Fruit fly (Drosophila melanogaster) whole organism, embryonic: ENCODE data around the gene Usf.

Experiments used
- Atf-2 ChIP-seq: fragments of 200-800 bp; sonication (Bioruptor generic); optimal IDR thresholded peaks from 2 replicates; lab custom pipeline; 2016; ENCODE audit warnings: missing biosample characterization, missing genetic modification characterization
- Atf6 ChIP-seq: fragments of 200-800 bp; sonication (Bioruptor generic); IDR thresholded peaks from 2 replicates; pipeline ENCODE4 v1.3.6; 2022; ENCODE audit warnings: missing biosample characterization, missing genetic modification characterization
- CG11456 ChIP-seq: fragments of 200-800 bp; sonication (Bioruptor generic); IDR thresholded peaks from 3 replicates; pipeline ENCODE4 v1.3.6; 2022; ENCODE audit warnings: missing biosample characterization, missing genetic modification characterization
- CG11504 ChIP-seq: fragments of 200-800 bp; sonication (Bioruptor generic); optimal IDR thresholded peaks from 3 replicates; lab custom pipeline; 2019; ENCODE audit warnings: missing biosample characterization, mild to moderate bottlenecking, missing genetic modification characterization, moderate library complexity
- CG12219 ChIP-seq: fragments of 200-800 bp; sonication (Bioruptor generic); optimal IDR thresholded peaks from 3 replicates; lab custom pipeline; 2018; ENCODE audit warnings: missing biosample characterization, mild to moderate bottlenecking, missing genetic modification characterization
- CG14050 ChIP-seq: fragments of 200-800 bp; sonication (Bioruptor generic); IDR thresholded peaks from 3 replicates; pipeline ENCODE4 v1.3.6; 2022; ENCODE audit warnings: missing biosample characterization, missing genetic modification characterization
- CG1603 ChIP-seq: fragments of 200-800 bp; sonication (Bioruptor generic); optimal IDR thresholded peaks from 2 replicates; lab custom pipeline; 2019; ENCODE audit warnings: missing biosample characterization, mild to moderate bottlenecking, missing genetic modification characterization, moderate library complexity
- CG30020 ChIP-seq: fragments of 200-800 bp; optimal IDR thresholded peaks from 2 replicates; lab custom pipeline; 2019; ENCODE audit warnings: missing biosample characterization, mild to moderate bottlenecking, missing genetic modification characterization, moderate library complexity
- CG33557 ChIP-seq: fragments of 200-800 bp; sonication (Bioruptor generic); optimal IDR thresholded peaks from 2 replicates; lab custom pipeline; 2019; ENCODE audit warnings: missing biosample characterization, mild to moderate bottlenecking, missing genetic modification characterization, moderate library complexity
- CG34422 ChIP-seq: fragments of 200-800 bp; sonication (Bioruptor generic); IDR thresholded peaks from 3 replicates; pipeline ENCODE4 v1.3.6; 2022; ENCODE audit warnings: missing biosample characterization, missing genetic modification characterization
- CG3847 ChIP-seq: fragments of 200-800 bp; sonication (Bioruptor generic); IDR thresholded peaks from 2 replicates; pipeline ENCODE4 v1.3.6; 2022; ENCODE audit warnings: missing biosample characterization, missing genetic modification characterization
- CG4282 ChIP-seq: fragments of 200-800 bp; sonication (Bioruptor generic); optimal IDR thresholded peaks from 2 replicates; lab custom pipeline; 2016; ENCODE audit warnings: missing biosample characterization, missing genetic modification characterization
- CG5953 ChIP-seq: fragments of 200-800 bp; sonication (Bioruptor generic); IDR thresholded peaks from 2 replicates; pipeline ENCODE4 v1.3.6; 2022; ENCODE audit warnings: missing biosample characterization, missing genetic modification characterization
- CG6254 ChIP-seq: fragments of 200-800 bp; sonication (Bioruptor generic); optimal IDR thresholded peaks from 3 replicates; lab custom pipeline; 2017; ENCODE audit warnings: mild to moderate bottlenecking, missing biosample characterization, missing genetic modification reagents, missing genetic modification characterization
- CG6791 ChIP-seq: fragments of 200-800 bp; sonication (Bioruptor generic); IDR thresholded peaks from 3 replicates; pipeline ENCODE4 v1.3.6; 2022; ENCODE audit warnings: missing biosample characterization, missing genetic modification characterization; ENCODE audit not compliant: partially characterized antibody
- CG6813 ChIP-seq: fragments of 200-800 bp; sonication (Bioruptor generic); optimal IDR thresholded peaks from 2 replicates; lab custom pipeline; 2017; ENCODE audit warnings: missing biosample characterization, missing genetic modification characterization, mild to moderate bottlenecking, moderate library complexity, missing genetic modification reagents
- CG7372 ChIP-seq: fragments of 200-800 bp; sonication (Bioruptor generic); IDR thresholded peaks from 2 replicates; pipeline ENCODE4 v1.3.6; 2022; ENCODE audit warnings: missing biosample characterization, missing genetic modification characterization
- CG7786 ChIP-seq: fragments of 200-800 bp; sonication (Bioruptor generic); optimal IDR thresholded peaks from 2 replicates; lab custom pipeline; 2016; ENCODE audit warnings: missing biosample characterization, missing genetic modification characterization
- CG7928 ChIP-seq: fragments of 200-800 bp; sonication (Bioruptor generic); optimal IDR thresholded peaks from 2 replicates; lab custom pipeline; 2017; ENCODE audit warnings: missing biosample characterization, mild to moderate bottlenecking, missing genetic modification characterization
- CG8281 ChIP-seq: fragments of 200-800 bp; sonication (Bioruptor generic); optimal IDR thresholded peaks from 2 replicates; lab custom pipeline; 2018; ENCODE audit warnings: missing biosample characterization, mild to moderate bottlenecking, missing genetic modification characterization, moderate library complexity
- CG8388 ChIP-seq: fragments of 200-800 bp; sonication (Bioruptor generic); optimal IDR thresholded peaks from 2 replicates; lab custom pipeline; 2019; ENCODE audit warnings: missing biosample characterization, mild to moderate bottlenecking, missing genetic modification characterization, moderate library complexity
- Dip2 ChIP-seq: fragments of 200-800 bp; sonication (Bioruptor generic); IDR thresholded peaks from 2 replicates; pipeline ENCODE4 v1.3.6; 2022; ENCODE audit warnings: missing biosample characterization, missing genetic modification characterization
- Elba2 ChIP-seq: fragments of 200-800 bp; sonication (Bioruptor generic); optimal IDR thresholded peaks from 3 replicates; lab custom pipeline; 2016; ENCODE audit warnings: missing biosample characterization, missing genetic modification characterization
- H2.0 ChIP-seq: fragments of 200-800 bp; sonication (Bioruptor generic); IDR thresholded peaks from 2 replicates; pipeline ENCODE4 v1.3.6; 2022; ENCODE audit warnings: missing biosample characterization, missing genetic modification characterization
- Hr51 ChIP-seq, 2 experiments: fragments of 200-800 bp; sonication (Bioruptor generic); optimal IDR thresholded peaks; 2 replicates in 1 of 2; 3 replicates in 1 of 2; lab custom pipeline; 2016 to 2018; ENCODE audit warnings: missing biosample characterization in 2 of 2, missing genetic modification characterization in 2 of 2, mild to moderate bottlenecking in 1 of 2, moderate library complexity in 1 of 2
- MBD-R2 ChIP-seq: fragments of 200-800 bp; sonication (Bioruptor generic); IDR thresholded peaks from 2 replicates; pipeline ENCODE4 v1.3.6; 2022; ENCODE audit warnings: missing biosample characterization, missing genetic modification characterization
- Mad ChIP-seq: fragments of 200-800 bp; sonication (Bioruptor generic); optimal IDR thresholded peaks from 2 replicates; lab custom pipeline; 2016; ENCODE audit warnings: missing biosample characterization, missing genetic modification characterization
- Mes4 ChIP-seq: fragments of 200-800 bp; sonication (Bioruptor generic); optimal IDR thresholded peaks from 2 replicates; lab custom pipeline; 2016; ENCODE audit warnings: missing biosample characterization, missing genetic modification characterization
- Opbp ChIP-seq: fragments of 200-800 bp; sonication (Bioruptor generic); IDR thresholded peaks from 3 replicates; pipeline ENCODE4 v1.3.6; 2022; ENCODE audit warnings: missing biosample characterization, missing genetic modification characterization; ENCODE audit not compliant: partially characterized antibody
- Rx ChIP-seq: fragments of 200-800 bp; sonication (Bioruptor generic); IDR thresholded peaks from 2 replicates; pipeline ENCODE4 v1.3.6; 2022; ENCODE audit warnings: missing biosample characterization, missing genetic modification characterization
- al ChIP-seq: fragments of 200-800 bp; sonication (Bioruptor generic); IDR thresholded peaks from 2 replicates; pipeline ENCODE4 v1.3.6; 2022; ENCODE audit warnings: missing biosample characterization, missing genetic modification characterization
- ap ChIP-seq: fragments of 200-800 bp; sonication (Bioruptor generic); IDR thresholded peaks from 2 replicates; pipeline ENCODE4 v1.3.6; 2022; ENCODE audit warnings: missing biosample characterization, missing genetic modification characterization
- ato ChIP-seq: fragments of 200-800 bp; sonication (Bioruptor generic); IDR thresholded peaks from 2 replicates; pipeline ENCODE4 v1.3.6; 2022; ENCODE audit warnings: missing biosample characterization, missing genetic modification characterization; ENCODE audit not compliant: partially characterized antibody
- az2 ChIP-seq: fragments of 200-800 bp; sonication (Bioruptor generic); optimal IDR thresholded peaks from 3 replicates; lab custom pipeline; 2016; ENCODE audit warnings: missing biosample characterization, missing genetic modification characterization
- bowl ChIP-seq: fragments of 200-800 bp; sonication (Bioruptor generic); IDR thresholded peaks from 2 replicates; pipeline ENCODE4 v1.3.6; 2022; ENCODE audit warnings: missing biosample characterization, missing genetic modification characterization
- caup ChIP-seq: fragments of 200-800 bp; sonication (Bioruptor generic); optimal IDR thresholded peaks from 3 replicates; lab custom pipeline; 2017; ENCODE audit warnings: missing biosample characterization, mild to moderate bottlenecking, missing genetic modification characterization, moderate library complexity; ENCODE audit not compliant: severe bottlenecking
- chn ChIP-seq: fragments of 200-800 bp; sonication (Bioruptor generic); optimal IDR thresholded peaks from 2 replicates; lab custom pipeline; 2016; ENCODE audit warnings: missing biosample characterization, missing genetic modification characterization
- dati ChIP-seq: fragments of 200-800 bp; sonication (Bioruptor generic); IDR thresholded peaks from 2 replicates; pipeline ENCODE4 v1.3.6; 2022; ENCODE audit warnings: missing biosample characterization, missing genetic modification characterization
- eve ChIP-seq, 2 experiments: fragments of >200 bp; optimal IDR thresholded peaks; 2 replicates each; lab custom pipeline; 2017; ENCODE audit warnings: missing biosample characterization in 2 of 2, missing genetic modification characterization in 2 of 2
- exex ChIP-seq: fragments of 200-800 bp; sonication (Bioruptor generic); optimal IDR thresholded peaks from 4 replicates; lab custom pipeline; 2018; ENCODE audit warnings: missing biosample characterization, mild to moderate bottlenecking, missing genetic modification characterization, moderate library complexity
- ftz-f1 ChIP-seq: fragments of 200-800 bp; sonication (Bioruptor generic); optimal IDR thresholded peaks from 2 replicates; lab custom pipeline; 2016; ENCODE audit warnings: missing biosample characterization, missing genetic modification characterization
- gfzf ChIP-seq: fragments of 200-800 bp; sonication (Bioruptor generic); optimal IDR thresholded peaks from 2 replicates; lab custom pipeline; 2016; ENCODE audit warnings: missing biosample characterization, mild to moderate bottlenecking, missing genetic modification characterization, moderate library complexity
- grau ChIP-seq: fragments of 200-800 bp; optimal IDR thresholded peaks from 3 replicates; lab custom pipeline; 2019; ENCODE audit warnings: missing biosample characterization, mild to moderate bottlenecking, missing genetic modification characterization, moderate library complexity
- h ChIP-seq: fragments of >200 bp; optimal IDR thresholded peaks from 2 replicates; lab custom pipeline; 2017
- her ChIP-seq: fragments of 200-800 bp; sonication (Bioruptor generic); optimal IDR thresholded peaks from 2 replicates; lab custom pipeline; 2016; ENCODE audit warnings: missing biosample characterization, missing genetic modification characterization
- kay ChIP-seq: fragments of 200-800 bp; sonication (Bioruptor generic); optimal IDR thresholded peaks from 2 replicates; lab custom pipeline; 2016; ENCODE audit warnings: missing biosample characterization, missing genetic modification characterization
- onecut ChIP-seq: fragments of 200-800 bp; sonication (Bioruptor generic); IDR thresholded peaks from 2 replicates; pipeline ENCODE4 v1.3.6; 2022; ENCODE audit warnings: missing biosample characterization, missing genetic modification characterization
- pum ChIP-seq: fragments of 200-800 bp; sonication (Bioruptor generic); optimal IDR thresholded peaks from 2 replicates; lab custom pipeline; 2016; ENCODE audit warnings: missing biosample characterization, missing genetic modification characterization
- stwl ChIP-seq: fragments of 200-800 bp; sonication (Bioruptor generic); optimal IDR thresholded peaks from 3 replicates; lab custom pipeline; 2018; ENCODE audit warnings: missing biosample characterization, mild to moderate bottlenecking, missing genetic modification characterization, moderate library complexity
- tna ChIP-seq: fragments of 200-800 bp; sonication (Bioruptor generic); IDR thresholded peaks from 2 replicates; pipeline ENCODE4 v1.3.6; 2022; ENCODE audit warnings: missing biosample characterization, missing genetic modification characterization; ENCODE audit not compliant: partially characterized antibody
- wek ChIP-seq: fragments of 200-800 bp; sonication (Bioruptor generic); optimal IDR thresholded peaks from 3 replicates; lab custom pipeline; 2018; ENCODE audit warnings: missing biosample characterization, mild to moderate bottlenecking, missing genetic modification characterization, moderate library complexity

The Usf gene

dm6 chrX:4507121-4507520 lies 41.5 kb downstream of the Usf start (continued):
- TF ChIP-seq az2 (GFP tag; lab: Kevin White, UChicago) (peak; percentile 73), CG3847 (GFP tag; lab: Robert Waterston, UW) (0 out of 2 replicates have a peak, but pooled peaks have one; percentile 31), CG11456 (peak; percentile 83; the same call in 2 of the 3 replicates), CG33557 (GFP tag; lab: Kevin White, UChicago) (peak; percentile 61), ato (GFP tag; lab: Robert Waterston, UW) (no peak), CG12219 (peak; percentile 34), dati (GFP tag; lab: Robert Waterston, UW) (no peak), CG7928 (GFP tag; lab: Kevin White, UChicago) (no peak), Dip2 (GFP tag; lab: Robert Waterston, UW) (no peak), Atf6 (GFP tag; lab: Robert Waterston, UW) (no peak), bowl (GFP tag; lab: Robert Waterston, UW) (0 out of 2 replicates have a peak, but pooled peaks have one; percentile 14), CG11504 (tag; lab: Kevin White, UChicago) (no peak), pum (GFP tag; lab: Kevin White, UChicago) (peak; percentile 58), onecut (peak; percentile 86), CG34422 (GFP tag; lab: Robert Waterston, UW) (0 out of 3 replicates have a peak, but pooled peaks have one; percentile 48), caup (GFP tag; lab: Kevin White, UChicago) (peak; percentile 56), wek (GFP tag; lab: Kevin White, UChicago) (peak; percentile 77), Hr51 (GFP tag; optimal IDR thresholded peaks at IDR 0.05; lab: Kevin White, UChicago) (peak; percentile 28 to 53), stwl (tag; lab: Kevin White, UChicago) (peak; percentile 30), Elba2 (GFP tag; lab: Kevin White, UChicago) (peak; percentile 37), CG8281 (tag; lab: Kevin White, UChicago) (peak; percentile 35), CG5953 (GFP tag; lab: Robert Waterston, UW) (peak; percentile 70), gfzf (GFP tag; lab: Kevin White, UChicago) (no peak), h (lab: Kevin White, UChicago) (peak; percentile 65), al (GFP tag; lab: Robert Waterston, UW) (no peak), CG7786 (GFP tag; lab: Kevin White, UChicago) (no peak), H2.0 (GFP tag; lab: Robert Waterston, UW) (peak; percentile 46; the same call in 1 of the 2 replicates), kay (no peak), grau (tag; lab: Kevin White, UChicago) (peak; percentile 53), tna (GFP tag; lab: Robert Waterston, UW) (no peak), CG6813 (peak; percentile 54), CG6254 (GFP tag; lab: Kevin White, UChicago) (peak; percentile 46), exex (no peak), Mes4 (GFP tag; lab: Kevin White, UChicago) (peak; percentile 56), CG4282 (GFP tag; lab: Kevin White, UChicago) (no peak), Atf-2 (peak; percentile 55), CG1603 (tag; lab: Kevin White, UChicago) (peak; percentile 80), Mad (peak; percentile 38), eve (GFP tag; optimal IDR thresholded peaks at IDR 0.05; lab: Kevin White, UChicago) (peak in 1 of 2 experiments; percentile 15), chn (peak; percentile 71), CG7372 (GFP tag; lab: Robert Waterston, UW) (no peak), MBD-R2 (GFP tag; lab: Robert Waterston, UW) (no peak), CG14050 (GFP tag; lab: Robert Waterston, UW) (peak; percentile 35; the same call in 1 of the 3 replicates), ftz-f1 (GFP tag; lab: Kevin White, UChicago) (no peak), ap (GFP tag; lab: Robert Waterston, UW) (0 out of 2 replicates have a peak, but pooled peaks have one; percentile 7), CG6791 (GFP tag; lab: Robert Waterston, UW) (no peak), Rx (GFP tag; lab: Robert Waterston, UW) (no peak), CG8388 (peak; percentile 40), CG30020 (no peak), Opbp (peak; percentile 55), her (GFP tag; lab: Kevin White, UChicago) (peak; percentile 10)
